Fruit fly (Drosophila melanogaster) Kc167 (cell line): ENCODE measurements around the gene CG15056.

Experiments used
- psq ChIP-seq: fragments of >200 bp; optimal IDR thresholded peaks from 2 replicates; lab custom pipeline; 2017; ENCODE audit warnings: missing external identifiers
- ttk ChIP-seq: sonication (Bioruptor generic); optimal IDR thresholded peaks from 2 replicates; lab custom pipeline; 2017; ENCODE audit warnings: missing external identifiers

- TF ChIP-seq psq (lab: Kevin White, UChicago) = no peak
- no peak for TF ChIP-seq ttk (lab: Kevin White, UChicago)
Observed at dm6 chrX:18452717-18453116, 37.5 kb downstream of the CG15056 start.
